Worm (Caenorhabditis elegans) whole organism, L2 larva: ENCODE measurements around the gene B0281.5.
"Not testable (repeated sequence)": the region's sequence is repeated elsewhere in the genome, so short reads cannot be mapped to it uniquely, and the experiment has no call there.

ENCODE experiments used
- F13H6.1 ChIP-seq: sonication (generic microtip); optimal IDR thresholded peaks from 2 replicates; lab custom pipeline; 2016; ENCODE audit warnings: missing genetic modification characterization, missing compliant biosample characterization
- Y55F3AM.14 ChIP-seq: fragments of 200-800 bp; sonication (Bioruptor generic); optimal IDR thresholded peaks from 2 replicates; lab custom pipeline; 2018; ENCODE audit warnings: mild to moderate bottlenecking, missing genetic modification characterization, missing compliant biosample characterization
- alr-1 ChIP-seq: fragments of 150-350 bp; optimal IDR thresholded peaks from 2 replicates; lab custom pipeline; 2014; ENCODE audit warnings: missing biosample characterization, missing genetic modification characterization
- aly-2 ChIP-seq: fragments of 150-350 bp; optimal IDR thresholded peaks from 2 replicates; lab custom pipeline; 2014; ENCODE audit warnings: missing biosample characterization, missing genetic modification characterization
- ama-1 ChIP-seq: fragments of 150-350 bp; optimal IDR thresholded peaks from 2 replicates; lab custom pipeline; 2018; ENCODE audit warnings: inconsistent platforms
- ceh-82 ChIP-seq: fragments of 150-350 bp; optimal IDR thresholded peaks from 2 replicates; lab custom pipeline; 2014; ENCODE audit warnings: missing biosample characterization, missing genetic modification characterization
- crh-2 ChIP-seq: sonication (generic microtip); optimal IDR thresholded peaks from 2 replicates; lab custom pipeline; 2017; ENCODE audit warnings: missing biosample characterization, missing genetic modification characterization
- dmd-4 ChIP-seq: sonication (generic microtip); optimal IDR thresholded peaks from 2 replicates; lab custom pipeline; 2017; ENCODE audit warnings: missing biosample characterization, missing genetic modification characterization
- elt-3 ChIP-seq: sonication (generic microtip); optimal IDR thresholded peaks from 2 replicates; lab custom pipeline; 2017; ENCODE audit warnings: missing biosample characterization, missing genetic modification characterization
- lin-11 ChIP-seq: fragments of 150-350 bp; sonication (generic microtip); optimal IDR thresholded peaks from 2 replicates; lab custom pipeline; 2014; ENCODE audit warnings: missing biosample characterization, missing genetic modification characterization, inconsistent platforms, mixed read lengths
- lin-13 ChIP-seq: fragments of 150-350 bp; optimal IDR thresholded peaks from 2 replicates; lab custom pipeline; 2014; ENCODE audit warnings: missing biosample characterization, missing genetic modification reagents, missing genetic modification characterization
- lin-39 ChIP-seq: fragments of 150-350 bp; optimal IDR thresholded peaks from 2 replicates; lab custom pipeline; 2014; ENCODE audit warnings: missing biosample characterization, missing genetic modification reagents, missing genetic modification characterization
- lsy-2 ChIP-seq, 2 experiments: fragments of 150-350 bp in 1 of 2; sonication (generic microtip) in 1 of 2; optimal IDR thresholded peaks; 2 replicates each; lab custom pipeline; 2014 to 2017; ENCODE audit warnings: missing biosample characterization in 2 of 2, missing genetic modification characterization in 2 of 2
- mab-5 ChIP-seq: fragments of 150-350 bp; optimal IDR thresholded peaks from 2 replicates; lab custom pipeline; 2014; ENCODE audit warnings: missing biosample characterization, missing genetic modification characterization
- mbf-1 ChIP-seq: sonication (generic microtip); optimal IDR thresholded peaks from 2 replicates; lab custom pipeline; 2017; ENCODE audit warnings: missing biosample characterization, missing genetic modification characterization
- mdl-1 ChIP-seq, 2 experiments: fragments of 150-350 bp in 1 of 2; sonication (generic microtip) in 1 of 2; optimal IDR thresholded peaks; 2 replicates each; lab custom pipeline; 2017; ENCODE audit warnings: missing biosample characterization in 2 of 2, missing genetic modification characterization in 2 of 2
- nhr-10 ChIP-seq: sonication (generic microtip); optimal IDR thresholded peaks from 2 replicates; lab custom pipeline; 2017; ENCODE audit warnings: missing biosample characterization, missing genetic modification characterization
- nhr-12 ChIP-seq: fragments of 150-350 bp; optimal IDR thresholded peaks from 2 replicates; lab custom pipeline; 2014; ENCODE audit warnings: missing biosample characterization, missing genetic modification characterization
- nhr-129 ChIP-seq: fragments of 150-350 bp; optimal IDR thresholded peaks from 2 replicates; lab custom pipeline; 2014; ENCODE audit warnings: missing biosample characterization, missing genetic modification characterization
- nhr-21 ChIP-seq: fragments of 150-350 bp; optimal IDR thresholded peaks from 2 replicates; lab custom pipeline; 2014; ENCODE audit warnings: missing biosample characterization, missing genetic modification characterization
- nhr-25 ChIP-seq: fragments of 150-350 bp; sonication (generic microtip); optimal IDR thresholded peaks from 3 replicates; lab custom pipeline; 2014; ENCODE audit warnings: missing biosample characterization, missing genetic modification characterization
- nhr-77 ChIP-seq: fragments of 150-350 bp; optimal IDR thresholded peaks from 2 replicates; lab custom pipeline; 2014; ENCODE audit warnings: missing biosample characterization, missing genetic modification characterization
- peb-1 ChIP-seq: fragments of 150-350 bp; optimal IDR thresholded peaks from 2 replicates; lab custom pipeline; 2014; ENCODE audit warnings: missing biosample characterization, missing genetic modification characterization
- sem-4 ChIP-seq: fragments of 150-350 bp; optimal IDR thresholded peaks from 2 replicates; lab custom pipeline; 2014; ENCODE audit warnings: missing biosample characterization, missing genetic modification reagents, missing genetic modification characterization
- skn-1 ChIP-seq: sonication (generic microtip); optimal IDR thresholded peaks from 2 replicates; lab custom pipeline; 2017; ENCODE audit warnings: missing biosample characterization, missing genetic modification characterization
- sma-9 ChIP-seq, 2 experiments: fragments of 150-350 bp in 1 of 2; sonication (generic microtip) in 1 of 2; optimal IDR thresholded peaks; 2 replicates each; lab custom pipeline; 2014 to 2016; ENCODE audit warnings: missing genetic modification characterization in 2 of 2, mild to moderate bottlenecking in 1 of 2, missing biosample characterization in 1 of 2, missing compliant biosample characterization in 1 of 2, missing genetic modification reagents in 1 of 2, moderate library complexity in 1 of 2
- unc-55 ChIP-seq: fragments of 150-350 bp; sonication (generic microtip); optimal IDR thresholded peaks from 3 replicates; lab custom pipeline; 2014; ENCODE audit warnings: missing biosample characterization, missing genetic modification reagents, missing genetic modification characterization
- unc-62 ChIP-seq: fragments of 150-350 bp; optimal IDR thresholded peaks from 2 replicates; lab custom pipeline; 2014; ENCODE audit warnings: missing biosample characterization, missing genetic modification reagents, missing genetic modification characterization
- ztf-11 ChIP-seq: sonication (generic microtip); optimal IDR thresholded peaks from 2 replicates; lab custom pipeline; 2017; ENCODE audit warnings: missing biosample characterization, missing genetic modification characterization

The B0281.5 gene

DNA sequence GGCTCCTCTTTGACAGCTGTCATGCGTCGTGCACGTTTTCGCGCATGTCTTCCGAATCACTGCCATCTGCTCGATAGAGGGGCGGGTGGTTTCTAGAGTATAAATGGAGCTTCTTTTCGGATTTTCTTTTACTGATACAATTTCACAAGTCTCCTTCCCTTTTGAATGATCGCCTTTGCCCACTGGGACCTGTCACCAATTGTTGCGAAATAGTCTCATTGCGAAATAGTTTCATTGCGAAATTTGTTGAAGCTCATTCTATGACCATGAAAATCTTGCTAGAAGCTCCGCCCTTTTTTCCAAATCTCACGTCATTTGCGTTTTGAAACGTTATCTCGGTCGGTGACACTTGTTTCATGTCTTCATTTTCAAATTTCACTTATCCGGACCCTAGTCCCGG lies 11.3 kb downstream of the B0281.5 start:
- TF ChIP-seq unc-55 (GFP tag; lab: Kevin White, UChicago) (peak; percentile 72), lsy-2 (tag; optimal IDR thresholded peaks at IDR 0.05; lab: Kevin White, UChicago) (peak in 1 of 2 experiments; percentile 20), skn-1 (tag; lab: Kevin White, UChicago) (no peak), sma-9 (GFP tag; optimal IDR thresholded peaks at IDR 0.05; lab: Kevin White, UChicago) (peak; percentile 66), sma-9 (tag; optimal IDR thresholded peaks at IDR 0.05; lab: Kevin White, UChicago) (no peak), nhr-129 (tag; lab: Kevin White, UChicago) (peak; percentile 18), aly-2 (tag; lab: Kevin White, UChicago) (no peak), peb-1 (no peak), mab-5 (tag; lab: Kevin White, UChicago) (peak; percentile 2)

DNA sequence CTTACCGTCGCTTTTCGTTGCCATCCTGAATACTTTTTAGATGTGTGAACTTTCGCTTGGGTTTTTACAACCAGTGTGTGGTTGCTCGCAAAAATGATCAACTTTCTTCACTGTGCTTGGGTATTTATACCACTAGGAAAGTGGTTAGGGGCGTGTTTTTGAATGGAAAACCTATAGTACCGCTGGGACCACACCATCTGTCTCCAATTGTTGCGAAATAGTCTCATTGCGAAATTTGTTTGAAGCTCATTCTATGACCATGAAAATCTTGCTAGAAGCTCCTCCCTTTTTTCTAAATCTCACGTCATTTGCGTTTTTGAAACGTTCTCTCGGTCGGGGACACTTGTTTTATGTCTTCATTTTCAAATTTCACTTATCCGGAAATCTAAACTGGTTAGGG lies 12.0 kb downstream of the B0281.5 start, which contains the start of the genes K09F6.10 and K09F6.13:
K09F6.10 (minus strand) TSS at position 86 of the 400 bp plus-strand sequence.
K09F6.13 (plus strand) TSS at position 317 of the 400 bp plus-strand sequence.
- TF ChIP-seq lin-39 (tag; lab: Kevin White, UChicago), result no peak
- TF ChIP-seq nhr-10 (tag; lab: Kevin White, UChicago), result no peak
- no peak for TF ChIP-seq nhr-129 (tag; lab: Kevin White, UChicago)
- TF ChIP-seq nhr-21 (tag; lab: Kevin White, UChicago), result no peak
- TF ChIP-seq crh-2 (tag; lab: Kevin White, UChicago), result no peak
- no peak for TF ChIP-seq mab-5 (tag; lab: Kevin White, UChicago)
- TF ChIP-seq mbf-1 (tag; lab: Kevin White, UChicago), result no peak
- no peak for TF ChIP-seq ama-1 (lab: Kevin White, UChicago)
- TF ChIP-seq sem-4 (tag; lab: Kevin White, UChicago), result no peak
- TF ChIP-seq mdl-1 (tag; optimal IDR thresholded peaks at IDR 0.05; lab: Kevin White, UChicago), result no peak
- no peak for TF ChIP-seq unc-62 (GFP tag; lab: Kevin White, UChicago)
- peak; percentile 17 for TF ChIP-seq sma-9 (GFP tag; optimal IDR thresholded peaks at IDR 0.05; lab: Kevin White, UChicago)
- TF ChIP-seq sma-9 (tag; optimal IDR thresholded peaks at IDR 0.05; lab: Kevin White, UChicago), result no peak
- peak; percentile 25 for TF ChIP-seq unc-55 (GFP tag; lab: Kevin White, UChicago)
- TF ChIP-seq alr-1 (tag; lab: Kevin White, UChicago), result no peak
- no peak for TF ChIP-seq lin-13 (GFP tag; lab: Kevin White, UChicago)
- no peak for TF ChIP-seq elt-3 (tag; lab: Kevin White, UChicago)

DNA sequence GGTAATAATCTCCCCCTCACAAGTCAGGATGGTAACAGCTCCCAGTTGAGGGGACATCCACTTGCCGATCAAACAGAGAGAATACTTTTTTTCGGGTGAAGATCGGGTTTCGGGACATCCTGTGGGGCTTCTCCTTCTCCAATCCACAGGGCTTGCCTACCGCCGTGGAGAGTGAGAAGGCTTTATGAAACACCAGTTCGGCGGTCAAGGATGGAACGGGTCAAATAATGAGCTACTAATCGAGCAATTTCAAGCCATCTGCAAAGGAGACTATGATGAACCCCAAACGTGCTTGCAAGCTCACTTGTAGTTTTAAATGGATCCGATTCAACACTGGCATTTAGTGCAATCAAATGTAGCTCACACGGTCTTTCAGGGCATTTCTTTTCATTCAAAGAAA lies 16.1 kb downstream of the B0281.5 start:
- TF ChIP-seq unc-55 (GFP tag; lab: Kevin White, UChicago), result no peak
- no peak for TF ChIP-seq nhr-25 (tag; lab: Kevin White, UChicago)
- TF ChIP-seq F13H6.1 (tag; lab: Kevin White, UChicago), result no peak
- no peak for TF ChIP-seq lsy-2 (tag; optimal IDR thresholded peaks at IDR 0.05; lab: Kevin White, UChicago)
- TF ChIP-seq mbf-1 (tag; lab: Kevin White, UChicago), result no peak
- no peak for TF ChIP-seq nhr-12 (tag; lab: Kevin White, UChicago)
- no peak for TF ChIP-seq Y55F3AM.14
- TF ChIP-seq nhr-129 (tag; lab: Kevin White, UChicago), result no peak
- no peak for TF ChIP-seq dmd-4 (tag; lab: Kevin White, UChicago)
- TF ChIP-seq peb-1, result no peak
- TF ChIP-seq crh-2 (tag; lab: Kevin White, UChicago), result no peak
- TF ChIP-seq alr-1 (tag; lab: Kevin White, UChicago), result no peak
- TF ChIP-seq lin-39 (tag; lab: Kevin White, UChicago), result no peak
- no peak for TF ChIP-seq aly-2 (tag; lab: Kevin White, UChicago)
- TF ChIP-seq ceh-82 (tag; lab: Kevin White, UChicago), result no peak
- no peak for TF ChIP-seq ztf-11
- TF ChIP-seq sma-9 (GFP tag; optimal IDR thresholded peaks at IDR 0.05; lab: Kevin White, UChicago), result no peak
- no peak for TF ChIP-seq sma-9 (tag; optimal IDR thresholded peaks at IDR 0.05; lab: Kevin White, UChicago)
- no peak for TF ChIP-seq nhr-21 (tag; lab: Kevin White, UChicago)
- TF ChIP-seq lin-11, result no peak

DNA sequence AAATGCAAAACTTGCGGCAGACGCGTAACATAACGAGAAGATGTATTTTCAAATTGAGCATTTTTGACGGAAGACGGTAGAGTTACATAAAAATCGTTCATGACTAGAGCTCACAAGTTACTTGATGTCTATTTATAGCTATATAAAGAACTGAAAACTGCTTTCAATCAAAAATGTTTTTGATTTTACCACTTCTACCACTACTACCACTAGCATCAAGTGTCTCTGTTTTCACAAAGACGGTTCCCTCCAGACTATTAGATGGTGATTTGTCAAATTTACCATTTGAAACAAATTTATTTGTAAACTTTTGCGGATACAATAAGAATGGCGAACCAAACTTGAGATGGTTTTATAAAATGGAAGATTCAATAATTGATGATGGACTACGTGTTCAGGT lies 18.2 kb downstream of the B0281.5 start, which contains the start of gene K09F6.9:
K09F6.9 (minus strand) TSS at position 101 of the 400 bp plus-strand sequence.
- not testable (repeated sequence) for TF ChIP-seq nhr-10, F13H6.1, nhr-77 (tag; lab: Kevin White, UChicago)

DNA sequence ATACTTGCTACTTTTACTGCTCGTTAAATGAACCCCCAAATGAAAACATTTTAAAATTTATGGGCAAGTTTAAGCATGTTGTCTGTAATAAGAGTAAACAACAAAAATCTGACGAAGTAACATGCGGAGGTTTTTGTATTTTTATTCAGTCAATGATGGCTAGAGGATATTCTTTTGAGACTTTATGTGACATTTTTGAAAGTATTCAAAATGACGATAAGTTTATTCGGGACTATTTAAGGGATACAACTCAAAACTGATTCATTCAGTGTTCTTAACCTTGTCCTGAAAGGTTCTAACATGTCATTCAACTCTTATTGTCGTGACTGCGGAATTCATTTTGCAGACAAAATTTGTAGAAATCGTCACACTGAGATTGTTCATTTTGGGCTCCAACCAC lies 20.9 kb downstream of the B0281.5 start, which contains the start of gene K09F6.11:
K09F6.11 (plus strand) TSS at position 301 of the 400 bp plus-strand sequence.
- TF ChIP-seq dmd-4 (tag; lab: Kevin White, UChicago) (no peak), ztf-11 (no peak), elt-3 (tag; lab: Kevin White, UChicago) (no peak), nhr-12 (tag; lab: Kevin White, UChicago) (no peak), lin-11 (no peak)
